Fruit fly (Drosophila melanogaster): ENCODE measurements around the gene Ulp1.
A peak's percentile ranks its signal among the peaks of the same experiment; 100 is the strongest.

Ulp1 gene

dm6 chrX:19201630-19202029 lies 6.4 kb downstream of the Ulp1 start, which contains the start of gene CG7990 (continued):
- TF ChIP-seq CG31224 (GFP tag; IDR thresholded peaks at IDR 0.05) (no peak), Dfd (GFP tag; optimal IDR thresholded peaks at IDR 0.05) (no peak), CG14441 (GFP tag; IDR thresholded peaks at IDR 0.05) (no peak), Atf6 (GFP tag; IDR thresholded peaks at IDR 0.05) (no peak), Atf-2 (GFP tag; optimal IDR thresholded peaks at IDR 0.05) (no peak), CG1602 (GFP tag; optimal IDR thresholded peaks at IDR 0.05) (no peak), stc (GFP tag; IDR thresholded peaks at IDR 0.05) (no peak), zen2 (GFP tag; IDR thresholded peaks at IDR 0.05; ENCODE audit: partially characterized antibody) (peak; percentile 60; the same call in 2 of the 3 replicates), CG3281 (GFP tag; optimal IDR thresholded peaks at IDR 0.05) (no peak), Hmx (GFP tag; optimal IDR thresholded peaks at IDR 0.05) (no peak), lov (optimal IDR thresholded peaks at IDR 0.05) (no peak), lov (GFP tag; IDR thresholded peaks at IDR 0.05) (no peak), CG30431 (GFP tag; optimal IDR thresholded peaks at IDR 0.05) (no peak), CG8944 (GFP tag; optimal IDR thresholded peaks at IDR 0.05) (no peak), CG13775 (GFP tag; optimal IDR thresholded peaks at IDR 0.05) (no peak), Dref (GFP tag; IDR thresholded peaks at IDR 0.05) (peak; percentile 44), CG1832 (GFP tag; optimal IDR thresholded peaks at IDR 0.05) (no peak), GATAe (GFP tag; conservative IDR thresholded peaks at IDR 0.05) (no peak), Lim3 (GFP tag; IDR thresholded peaks at IDR 0.05) (no peak), Jarid2 (GFP tag; optimal IDR thresholded peaks at IDR 0.05) (no peak), ranshi (GFP tag; IDR thresholded peaks at IDR 0.05) (no peak), gcm2 (GFP tag; optimal IDR thresholded peaks at IDR 0.05) (no peak), CG12769 (tag; optimal IDR thresholded peaks at IDR 0.05) (no peak), TFAM (GFP tag; optimal IDR thresholded peaks at IDR 0.05) (no peak), chinmo (GFP tag; IDR thresholded peaks at IDR 0.05; ENCODE audit: partially characterized antibody) (0 out of 4 replicates have a peak, but pooled peaks have one; percentile 29), CG6272 (GFP tag; IDR thresholded peaks at IDR 0.05) (no peak), yki (optimal IDR thresholded peaks at IDR 0.05) (no peak), Lhr (GFP tag; optimal IDR thresholded peaks at IDR 0.05) (peak; percentile 26), ash1 (GFP tag; optimal IDR thresholded peaks at IDR 0.05) (no peak), NC2β (GFP tag; optimal IDR thresholded peaks at IDR 0.05) (no peak), CG8478 (optimal IDR thresholded peaks at IDR 0.05) (no peak), CG10565 (GFP tag; optimal IDR thresholded peaks at IDR 0.05) (no peak), Myb (GFP tag; optimal IDR thresholded peaks at IDR 0.05) (peak; percentile 78)

- TF ChIP-seq CG1603 (tag; optimal IDR thresholded peaks at IDR 0.05), result peak; percentile 60
- no peak for TF ChIP-seq Taf1 (GFP tag; IDR thresholded peaks at IDR 0.05)
- no peak for TF ChIP-seq Jarid2 (GFP tag; optimal IDR thresholded peaks at IDR 0.05)
- peak; percentile 74 for TF ChIP-seq sna (GFP tag; IDR thresholded peaks at IDR 0.05; ENCODE audit: partially characterized antibody)
- TF ChIP-seq Bgb (GFP tag; IDR thresholded peaks at IDR 0.05; ENCODE audit: partially characterized antibody), result peak; percentile 87
- no peak for TF ChIP-seq Tbp (GFP tag; optimal IDR thresholded peaks at IDR 0.05)
- peak; percentile 7 for TF ChIP-seq sug (tag; optimal IDR thresholded peaks at IDR 0.05)
- TF ChIP-seq tna (GFP tag; IDR thresholded peaks at IDR 0.05; ENCODE audit: partially characterized antibody), result peak; percentile 94
- TF ChIP-seq Scr (GFP tag; IDR thresholded peaks at IDR 0.05; ENCODE audit: partially characterized antibody), result peak; percentile 75
- peak; percentile 91 for TF ChIP-seq CG6791 (GFP tag; IDR thresholded peaks at IDR 0.05; ENCODE audit: partially characterized antibody)
- TF ChIP-seq amos (GFP tag; IDR thresholded peaks at IDR 0.05; ENCODE audit: partially characterized antibody), result peak; percentile 77
- TF ChIP-seq CG1529 (GFP tag; optimal IDR thresholded peaks at IDR 0.05), result no peak
- TF ChIP-seq Abd-B (GFP tag; optimal IDR thresholded peaks at IDR 0.05), result no peak
- no peak for TF ChIP-seq CG12155 (GFP tag; optimal IDR thresholded peaks at IDR 0.05)
- no peak for TF ChIP-seq peb (GFP tag; IDR thresholded peaks at IDR 0.05)
- no peak for TF ChIP-seq Usf (GFP tag; optimal IDR thresholded peaks at IDR 0.05)
- TF ChIP-seq CG11456 (GFP tag; IDR thresholded peaks at IDR 0.05), result no peak
- TF ChIP-seq unpg (GFP tag; optimal IDR thresholded peaks at IDR 0.05), result no peak
- TF ChIP-seq CG2875 (GFP tag; optimal IDR thresholded peaks at IDR 0.05), result no peak
- no peak for TF ChIP-seq abd-A (tag; optimal IDR thresholded peaks at IDR 0.05)
- TF ChIP-seq ap (GFP tag; IDR thresholded peaks at IDR 0.05), result no peak
- no peak for TF ChIP-seq h (optimal IDR thresholded peaks at IDR 0.05)
- TF ChIP-seq zen2 (GFP tag; IDR thresholded peaks at IDR 0.05; ENCODE audit: partially characterized antibody), result peak; percentile 75
Measured at dm6 chrX:19193336-19193735, 14.7 kb downstream of the Ulp1 start, which contains the start of the genes CG7914 and CG14194. Gene CG7914 (minus strand): TSS chrX:19193448. Gene CG14194 (plus strand): TSS chrX:19193555.

Data from whole organism, embryonic.